Worm (Caenorhabditis elegans) whole organism, L2 larva: Measurements from ENCODE around the gene gst-17.

Source experiments
- C34F6.9 ChIP-seq: fragments of 150-350 bp; optimal IDR thresholded peaks from 2 replicates; lab custom pipeline; 2014; ENCODE audit warnings: missing biosample characterization, missing genetic modification characterization
- F13H6.1 ChIP-seq: sonication (generic microtip); optimal IDR thresholded peaks from 2 replicates; lab custom pipeline; 2016; ENCODE audit warnings: missing genetic modification characterization, missing compliant biosample characterization
- R02D3.7 ChIP-seq: fragments of 150-350 bp; optimal IDR thresholded peaks from 2 replicates; lab custom pipeline; 2014; ENCODE audit warnings: missing biosample characterization, missing genetic modification characterization
- Y55F3AM.14 ChIP-seq: fragments of 200-800 bp; sonication (Bioruptor generic); optimal IDR thresholded peaks from 2 replicates; lab custom pipeline; 2018; ENCODE audit warnings: mild to moderate bottlenecking, missing genetic modification characterization, missing compliant biosample characterization
- ZK546.5 ChIP-seq: sonication (generic microtip); optimal IDR thresholded peaks from 2 replicates; lab custom pipeline; 2017; ENCODE audit warnings: missing biosample characterization, missing genetic modification characterization
- alr-1 ChIP-seq: fragments of 150-350 bp; optimal IDR thresholded peaks from 2 replicates; lab custom pipeline; 2014; ENCODE audit warnings: missing biosample characterization, missing genetic modification characterization
- aly-2 ChIP-seq: fragments of 150-350 bp; optimal IDR thresholded peaks from 2 replicates; lab custom pipeline; 2014; ENCODE audit warnings: missing biosample characterization, missing genetic modification characterization
- ama-1 ChIP-seq: fragments of 150-350 bp; optimal IDR thresholded peaks from 2 replicates; lab custom pipeline; 2018; ENCODE audit warnings: inconsistent platforms
- blmp-1 ChIP-seq: sonication (generic microtip); optimal IDR thresholded peaks from 2 replicates; lab custom pipeline; 2017; ENCODE audit warnings: missing genetic modification characterization, mild to moderate bottlenecking, missing compliant biosample characterization, antibody characterized with exemption, moderate library complexity; ENCODE audit not compliant: insufficient read depth
- ceh-16 ChIP-seq: fragments of 150-350 bp; optimal IDR thresholded peaks from 2 replicates; lab custom pipeline; 2014; ENCODE audit warnings: missing biosample characterization, missing genetic modification characterization
- ceh-82 ChIP-seq: fragments of 150-350 bp; optimal IDR thresholded peaks from 2 replicates; lab custom pipeline; 2014; ENCODE audit warnings: missing biosample characterization, missing genetic modification characterization
- crh-2 ChIP-seq: sonication (generic microtip); optimal IDR thresholded peaks from 2 replicates; lab custom pipeline; 2017; ENCODE audit warnings: missing biosample characterization, missing genetic modification characterization
- dmd-4 ChIP-seq: sonication (generic microtip); optimal IDR thresholded peaks from 2 replicates; lab custom pipeline; 2017; ENCODE audit warnings: missing biosample characterization, missing genetic modification characterization
- egl-27 ChIP-seq: sonication (generic microtip); optimal IDR thresholded peaks from 3 replicates; lab custom pipeline; 2017; ENCODE audit warnings: missing biosample characterization, missing genetic modification reagents, missing genetic modification characterization
- elt-1 ChIP-seq: fragments of 150-350 bp; optimal IDR thresholded peaks from 2 replicates; lab custom pipeline; 2014; ENCODE audit warnings: missing biosample characterization, missing genetic modification characterization
- elt-3 ChIP-seq: sonication (generic microtip); optimal IDR thresholded peaks from 2 replicates; lab custom pipeline; 2017; ENCODE audit warnings: missing biosample characterization, missing genetic modification characterization
- fos-1 ChIP-seq: fragments of 150-350 bp; optimal IDR thresholded peaks from 2 replicates; lab custom pipeline; 2014; ENCODE audit warnings: missing biosample characterization, missing genetic modification characterization
- gmeb-1 ChIP-seq: fragments of 150-350 bp; optimal IDR thresholded peaks from 2 replicates; lab custom pipeline; 2014; ENCODE audit warnings: missing biosample characterization, missing genetic modification characterization
- lin-11 ChIP-seq: fragments of 150-350 bp; sonication (generic microtip); optimal IDR thresholded peaks from 2 replicates; lab custom pipeline; 2014; ENCODE audit warnings: missing biosample characterization, missing genetic modification characterization, inconsistent platforms, mixed read lengths
- lin-13 ChIP-seq: fragments of 150-350 bp; optimal IDR thresholded peaks from 2 replicates; lab custom pipeline; 2014; ENCODE audit warnings: missing biosample characterization, missing genetic modification reagents, missing genetic modification characterization
- lin-39 ChIP-seq: fragments of 150-350 bp; optimal IDR thresholded peaks from 2 replicates; lab custom pipeline; 2014; ENCODE audit warnings: missing biosample characterization, missing genetic modification reagents, missing genetic modification characterization
- lsy-2 ChIP-seq, 2 experiments: fragments of 150-350 bp in 1 of 2; sonication (generic microtip) in 1 of 2; optimal IDR thresholded peaks; 2 replicates each; lab custom pipeline; 2014 to 2017; ENCODE audit warnings: missing biosample characterization in 2 of 2, missing genetic modification characterization in 2 of 2
- mab-5 ChIP-seq: fragments of 150-350 bp; optimal IDR thresholded peaks from 2 replicates; lab custom pipeline; 2014; ENCODE audit warnings: missing biosample characterization, missing genetic modification characterization
- mbf-1 ChIP-seq: sonication (generic microtip); optimal IDR thresholded peaks from 2 replicates; lab custom pipeline; 2017; ENCODE audit warnings: missing biosample characterization, missing genetic modification characterization
- mdl-1 ChIP-seq, 2 experiments: fragments of 150-350 bp in 1 of 2; sonication (generic microtip) in 1 of 2; optimal IDR thresholded peaks; 2 replicates each; lab custom pipeline; 2017; ENCODE audit warnings: missing biosample characterization in 2 of 2, missing genetic modification characterization in 2 of 2
- nhr-10 ChIP-seq: sonication (generic microtip); optimal IDR thresholded peaks from 2 replicates; lab custom pipeline; 2017; ENCODE audit warnings: missing biosample characterization, missing genetic modification characterization
- nhr-11 ChIP-seq: fragments of 150-350 bp; optimal IDR thresholded peaks from 2 replicates; lab custom pipeline; 2014; ENCODE audit warnings: missing biosample characterization, missing genetic modification characterization
- nhr-12 ChIP-seq: fragments of 150-350 bp; optimal IDR thresholded peaks from 2 replicates; lab custom pipeline; 2014; ENCODE audit warnings: missing biosample characterization, missing genetic modification characterization
- nhr-129 ChIP-seq: fragments of 150-350 bp; optimal IDR thresholded peaks from 2 replicates; lab custom pipeline; 2014; ENCODE audit warnings: missing biosample characterization, missing genetic modification characterization
- nhr-21 ChIP-seq: fragments of 150-350 bp; optimal IDR thresholded peaks from 2 replicates; lab custom pipeline; 2014; ENCODE audit warnings: missing biosample characterization, missing genetic modification characterization
- nhr-23 ChIP-seq: fragments of 150-350 bp; optimal IDR thresholded peaks from 2 replicates; lab custom pipeline; 2014; ENCODE audit warnings: missing biosample characterization, missing genetic modification reagents, missing genetic modification characterization
- nhr-237 ChIP-seq: fragments of 150-350 bp; optimal IDR thresholded peaks from 2 replicates; lab custom pipeline; 2014; ENCODE audit warnings: missing biosample characterization, missing genetic modification characterization
- nhr-25 ChIP-seq: fragments of 150-350 bp; sonication (generic microtip); optimal IDR thresholded peaks from 3 replicates; lab custom pipeline; 2014; ENCODE audit warnings: missing biosample characterization, missing genetic modification characterization
- nhr-6 ChIP-seq: fragments of 150-350 bp; optimal IDR thresholded peaks from 2 replicates; lab custom pipeline; 2014; ENCODE audit warnings: missing biosample characterization, missing genetic modification characterization
- nhr-77 ChIP-seq: fragments of 150-350 bp; optimal IDR thresholded peaks from 2 replicates; lab custom pipeline; 2014; ENCODE audit warnings: missing biosample characterization, missing genetic modification characterization
- peb-1 ChIP-seq: fragments of 150-350 bp; optimal IDR thresholded peaks from 2 replicates; lab custom pipeline; 2014; ENCODE audit warnings: missing biosample characterization, missing genetic modification characterization
- sem-4 ChIP-seq: fragments of 150-350 bp; optimal IDR thresholded peaks from 2 replicates; lab custom pipeline; 2014; ENCODE audit warnings: missing biosample characterization, missing genetic modification reagents, missing genetic modification characterization
- skn-1 ChIP-seq: sonication (generic microtip); optimal IDR thresholded peaks from 2 replicates; lab custom pipeline; 2017; ENCODE audit warnings: missing biosample characterization, missing genetic modification characterization
- sma-3 ChIP-seq: sonication (generic microtip); optimal IDR thresholded peaks from 2 replicates; lab custom pipeline; 2016; ENCODE audit warnings: missing genetic modification reagents, missing genetic modification characterization, missing compliant biosample characterization
- sma-9 ChIP-seq, 2 experiments: fragments of 150-350 bp in 1 of 2; sonication (generic microtip) in 1 of 2; optimal IDR thresholded peaks; 2 replicates each; lab custom pipeline; 2014 to 2016; ENCODE audit warnings: missing genetic modification characterization in 2 of 2, mild to moderate bottlenecking in 1 of 2, missing biosample characterization in 1 of 2, missing compliant biosample characterization in 1 of 2, missing genetic modification reagents in 1 of 2, moderate library complexity in 1 of 2
- snpc-4 ChIP-seq: fragments of 150-350 bp; optimal IDR thresholded peaks from 2 replicates; lab custom pipeline; 2014; ENCODE audit warnings: missing biosample characterization, missing genetic modification characterization
- unc-39 ChIP-seq: fragments of 150-350 bp; optimal IDR thresholded peaks from 2 replicates; lab custom pipeline; 2014; ENCODE audit warnings: missing biosample characterization, missing genetic modification characterization
- unc-55 ChIP-seq: fragments of 150-350 bp; sonication (generic microtip); optimal IDR thresholded peaks from 3 replicates; lab custom pipeline; 2014; ENCODE audit warnings: missing biosample characterization, missing genetic modification reagents, missing genetic modification characterization
- unc-62 ChIP-seq: fragments of 150-350 bp; optimal IDR thresholded peaks from 2 replicates; lab custom pipeline; 2014; ENCODE audit warnings: missing biosample characterization, missing genetic modification reagents, missing genetic modification characterization
- zag-1 ChIP-seq: fragments of 150-350 bp; optimal IDR thresholded peaks from 2 replicates; lab custom pipeline; 2014; ENCODE audit warnings: missing biosample characterization, missing genetic modification characterization
- ztf-1 ChIP-seq: fragments of 200-800 bp; sonication (Bioruptor generic); conservative IDR thresholded peaks from 2 replicates; pipeline ENCODE4 v1.3.6; 2022; ENCODE audit warnings: missing genetic modification characterization, missing compliant biosample characterization
- ztf-11 ChIP-seq: sonication (generic microtip); optimal IDR thresholded peaks from 2 replicates; lab custom pipeline; 2017; ENCODE audit warnings: missing biosample characterization, missing genetic modification characterization
- ztf-4 ChIP-seq: fragments of 150-350 bp; optimal IDR thresholded peaks from 2 replicates; lab custom pipeline; 2014; ENCODE audit warnings: missing biosample characterization, missing genetic modification characterization

The gst-17 gene

ce11 chrII:13596505-13596977 lies 34.0 kb downstream of the gst-17 start, which contains the start of the genes fbxc-23 and csc-1:
Gene fbxc-23 (minus strand): TSS chrII:13596555.
Gene csc-1 (plus strand): TSS chrII:13596955.
- TF ChIP-seq nhr-12 (tag; lab: Kevin White, UChicago) (no peak), nhr-21 (peak; percentile 15), snpc-4 (peak; percentile 62), sem-4 (tag; lab: Kevin White, UChicago) (no peak), zag-1 (tag; lab: Kevin White, UChicago) (no peak), Y55F3AM.14 (GFP tag; lab: Kevin White, UChicago) (no peak), ZK546.5 (tag; lab: Kevin White, UChicago) (no peak), mdl-1 (tag; optimal IDR thresholded peaks at IDR 0.05; lab: Kevin White, UChicago) (no peak), nhr-25 (tag; lab: Kevin White, UChicago) (peak; percentile 16), unc-62 (GFP tag; lab: Kevin White, UChicago) (no peak), nhr-129 (tag; lab: Kevin White, UChicago) (peak; percentile 4), ceh-16 (tag; lab: Kevin White, UChicago) (no peak), lin-11 (peak; percentile 51), R02D3.7 (tag; lab: Kevin White, UChicago) (no peak), aly-2 (tag; lab: Kevin White, UChicago) (no peak), sma-3 (GFP tag; lab: Kevin White, UChicago) (peak; percentile 38), blmp-1 (tag; lab: Kevin White, UChicago) (no peak), ztf-11 (tag; lab: Kevin White, UChicago) (no peak), elt-1 (tag; lab: Kevin White, UChicago) (no peak), fos-1 (tag; lab: Kevin White, UChicago) (peak; percentile 2), unc-55 (GFP tag; lab: Kevin White, UChicago) (peak; percentile 60), unc-39 (no peak), egl-27 (tag; lab: Kevin White, UChicago) (no peak), crh-2 (peak; percentile 31), alr-1 (tag; lab: Kevin White, UChicago) (no peak), sma-9 (GFP tag; optimal IDR thresholded peaks at IDR 0.05; lab: Kevin White, UChicago) (no peak), sma-9 (tag; optimal IDR thresholded peaks at IDR 0.05; lab: Kevin White, UChicago) (no peak), lin-39 (no peak), nhr-77 (no peak), mab-5 (tag; lab: Kevin White, UChicago) (no peak), ztf-4 (tag; lab: Kevin White, UChicago) (no peak), lsy-2 (tag; optimal IDR thresholded peaks at IDR 0.05; lab: Kevin White, UChicago) (peak; percentile 91 to 98), nhr-23 (no peak), lin-13 (GFP tag; lab: Kevin White, UChicago) (peak; percentile 49), nhr-6 (no peak), C34F6.9 (tag; lab: Kevin White, UChicago) (peak; percentile 70), peb-1 (no peak), ztf-1 (GFP tag; lab: Robert Waterston, UW) (no peak), ama-1 (lab: Kevin White, UChicago) (no peak), F13H6.1 (tag; lab: Kevin White, UChicago) (peak; percentile 10), elt-3 (no peak), nhr-10 (tag; lab: Kevin White, UChicago) (no peak), nhr-237 (tag; lab: Kevin White, UChicago) (no peak), mbf-1 (no peak), skn-1 (no peak), gmeb-1 (peak; percentile 90), ceh-82 (no peak), nhr-11 (tag; lab: Kevin White, UChicago) (no peak), dmd-4 (tag; lab: Kevin White, UChicago) (no peak)
